Worm (Caenorhabditis elegans) whole organism, L4 larva: ENCODE results near the gene twk-45.
A peak's percentile ranks its signal among the peaks of the same experiment; 100 is the strongest.

Source experiments
- F37D6.2 ChIP-seq: sonication (generic microtip); optimal IDR thresholded peaks from 2 replicates; lab custom pipeline; 2016; ENCODE audit warnings: mild to moderate bottlenecking, missing genetic modification characterization, missing compliant biosample characterization
- F44E2.7 ChIP-seq: fragments of 200-800 bp; sonication (Bioruptor generic); IDR thresholded peaks from 2 replicates; pipeline ENCODE4 v2.1.2; 2022; ENCODE audit warnings: missing genetic modification characterization, missing compliant biosample characterization
- T20F7.1 ChIP-seq: fragments of 200-800 bp; sonication (Bioruptor generic); optimal IDR thresholded peaks from 2 replicates; lab custom pipeline; 2018; ENCODE audit warnings: mild to moderate bottlenecking, missing genetic modification characterization, missing compliant biosample characterization
- T26A8.4 ChIP-seq: fragments of 200-800 bp; sonication (Bioruptor generic); IDR thresholded peaks from 2 replicates; pipeline ENCODE4 v1.3.6; 2022; ENCODE audit warnings: missing genetic modification characterization, missing compliant biosample characterization
- ceh-28 ChIP-seq: fragments of 150-350 bp; optimal IDR thresholded peaks from 2 replicates; lab custom pipeline; 2014; ENCODE audit warnings: missing biosample characterization, missing genetic modification reagents, missing genetic modification characterization
- ceh-32 ChIP-seq: sonication (generic microtip); optimal IDR thresholded peaks from 2 replicates; lab custom pipeline; 2016; ENCODE audit warnings: mild to moderate bottlenecking, missing genetic modification characterization, missing compliant biosample characterization; ENCODE audit not compliant: poor library complexity
- ceh-44 ChIP-seq: fragments of 200-800 bp; sonication (Bioruptor generic); IDR thresholded peaks from 2 replicates; pipeline ENCODE4 v1.3.6; 2022; ENCODE audit warnings: missing genetic modification reagents, missing genetic modification characterization, missing compliant biosample characterization
- daf-16 ChIP-seq, 3 experiments: sonication (generic microtip); optimal IDR thresholded peaks; 2 replicates each; lab custom pipeline; 2016 to 2017; ENCODE audit warnings: missing genetic modification characterization in 3 of 3, missing genetic modification reagents in 3 of 3, mild to moderate bottlenecking in 2 of 3, missing compliant biosample characterization in 2 of 3, missing biosample characterization in 1 of 3, moderate library complexity in 1 of 3
- dmd-8 ChIP-seq: fragments of 200-800 bp; sonication (Bioruptor generic); IDR thresholded peaks from 2 replicates; pipeline ENCODE4 v1.3.6; 2022; ENCODE audit warnings: missing genetic modification characterization, missing compliant biosample characterization
- dpl-1 ChIP-seq: fragments of 150-350 bp; optimal IDR thresholded peaks from 2 replicates; lab custom pipeline; 2014; ENCODE audit warnings: missing biosample characterization, missing genetic modification reagents, missing genetic modification characterization
- duxl-1 ChIP-seq: sonication (generic microtip); optimal IDR thresholded peaks from 2 replicates; lab custom pipeline; 2016; ENCODE audit warnings: mild to moderate bottlenecking, missing genetic modification characterization, moderate library complexity, missing compliant biosample characterization; ENCODE audit not compliant: poor library complexity
- dve-1 ChIP-seq: sonication (generic microtip); optimal IDR thresholded peaks from 2 replicates; lab custom pipeline; 2017; ENCODE audit warnings: antibody characterized with exemption, mild to moderate bottlenecking, missing genetic modification characterization, missing compliant biosample characterization; ENCODE audit not compliant: insufficient read depth
- egl-43 ChIP-seq: fragments of 200-800 bp; sonication (Bioruptor generic); IDR thresholded peaks from 2 replicates; pipeline ENCODE4 v1.3.6; 2022; ENCODE audit warnings: missing genetic modification reagents, missing genetic modification characterization, missing compliant biosample characterization
- fos-1 ChIP-seq: fragments of 150-350 bp; optimal IDR thresholded peaks from 2 replicates; lab custom pipeline; 2014; ENCODE audit warnings: missing biosample characterization, missing genetic modification characterization
- hlh-11 ChIP-seq: fragments of 200-800 bp; sonication (Bioruptor generic); optimal IDR thresholded peaks from 2 replicates; lab custom pipeline; 2018; ENCODE audit warnings: mild to moderate bottlenecking, missing genetic modification characterization, missing compliant biosample characterization
- hlh-30 ChIP-seq: sonication (generic microtip); optimal IDR thresholded peaks from 2 replicates; lab custom pipeline; 2017; ENCODE audit warnings: antibody characterized with exemption, mild to moderate bottlenecking, missing genetic modification characterization, missing compliant biosample characterization; ENCODE audit not compliant: insufficient read depth
- lin-13 ChIP-seq: fragments of 150-350 bp; optimal IDR thresholded peaks from 2 replicates; lab custom pipeline; 2014; ENCODE audit warnings: missing biosample characterization, missing genetic modification reagents, missing genetic modification characterization
- lin-38 ChIP-seq: fragments of 200-800 bp; sonication (Bioruptor generic); IDR thresholded peaks from 2 replicates; pipeline ENCODE4 v1.3.6; 2022; ENCODE audit warnings: missing genetic modification reagents, missing genetic modification characterization, missing compliant biosample characterization
- lsy-2 ChIP-seq, 2 experiments: fragments of 150-350 bp in 1 of 2; sonication (generic microtip) in 1 of 2; optimal IDR thresholded peaks; 2 replicates each; lab custom pipeline; 2014 to 2017; ENCODE audit warnings: missing biosample characterization in 2 of 2, missing genetic modification characterization in 2 of 2
- madf-5 ChIP-seq, 2 experiments: fragments of 200-800 bp; sonication (Bioruptor generic); IDR thresholded peaks; 2 replicates each; pipeline ENCODE4 v1.3.6; 2022; ENCODE audit warnings: missing compliant biosample characterization in 2 of 2, missing genetic modification characterization in 2 of 2
- madf-9 ChIP-seq: fragments of 200-800 bp; sonication (Bioruptor generic); conservative IDR thresholded peaks from 2 replicates; pipeline ENCODE4 v1.3.6; 2022; ENCODE audit warnings: missing genetic modification reagents, missing genetic modification characterization, missing compliant biosample characterization
- mdl-1 ChIP-seq, 2 experiments: fragments of 150-350 bp in 1 of 2; sonication (generic microtip) in 1 of 2; optimal IDR thresholded peaks; 2 replicates each; lab custom pipeline; 2014 to 2017; ENCODE audit warnings: missing biosample characterization in 2 of 2, missing genetic modification characterization in 2 of 2
- mdt-29 ChIP-seq: fragments of 200-800 bp; sonication (Bioruptor generic); IDR thresholded peaks from 2 replicates; pipeline ENCODE4 v1.3.6; 2022; ENCODE audit warnings: missing genetic modification reagents, missing genetic modification characterization, missing compliant biosample characterization
- mep-1 ChIP-seq: fragments of 150-350 bp; sonication (generic microtip); optimal IDR thresholded peaks from 3 replicates; lab custom pipeline; 2014; ENCODE audit warnings: missing biosample characterization, missing genetic modification characterization
- mes-2 ChIP-seq: sonication (generic microtip); optimal IDR thresholded peaks from 2 replicates; lab custom pipeline; 2016; ENCODE audit warnings: missing genotype, mild to moderate bottlenecking, missing genetic modification characterization, missing compliant biosample characterization; ENCODE audit not compliant: poor library complexity, severe bottlenecking
- nhr-102 ChIP-seq: sonication (generic microtip); optimal IDR thresholded peaks from 2 replicates; lab custom pipeline; 2016; ENCODE audit warnings: mild to moderate bottlenecking, missing genetic modification characterization, moderate library complexity, missing compliant biosample characterization
- nhr-28 ChIP-seq: fragments of 150-350 bp; optimal IDR thresholded peaks from 2 replicates; lab custom pipeline; 2014; ENCODE audit warnings: missing biosample characterization, missing genetic modification characterization
- nhr-6 ChIP-seq: fragments of 150-350 bp; optimal IDR thresholded peaks from 2 replicates; lab custom pipeline; 2014; ENCODE audit warnings: missing biosample characterization, missing genetic modification characterization
- rbr-2 ChIP-seq: sonication (generic microtip); optimal IDR thresholded peaks from 2 replicates; lab custom pipeline; 2016; ENCODE audit warnings: missing genotype, missing genetic modification characterization, missing compliant biosample characterization
- saeg-2 ChIP-seq: fragments of 200-800 bp; sonication (Bioruptor generic); IDR thresholded peaks from 2 replicates; pipeline ENCODE4 v1.3.6; 2022; ENCODE audit warnings: missing genetic modification reagents, missing genetic modification characterization, missing compliant biosample characterization
- skn-1 ChIP-seq: fragments of 150-350 bp; optimal IDR thresholded peaks from 2 replicates; lab custom pipeline; 2014; ENCODE audit warnings: missing biosample characterization, missing genetic modification characterization
- spr-3 ChIP-seq: fragments of 200-800 bp; sonication (Bioruptor generic); optimal IDR thresholded peaks from 2 replicates; lab custom pipeline; 2018; ENCODE audit warnings: mild to moderate bottlenecking, missing genetic modification characterization, missing compliant biosample characterization
- zag-1 ChIP-seq: fragments of 150-350 bp; optimal IDR thresholded peaks from 2 replicates; lab custom pipeline; 2014; ENCODE audit warnings: missing biosample characterization, missing genetic modification characterization
- zip-11 ChIP-seq: fragments of 200-800 bp; sonication (Bioruptor generic); IDR thresholded peaks from 2 replicates; pipeline ENCODE4 v1.3.6; 2022; ENCODE audit warnings: missing genetic modification characterization, missing compliant biosample characterization
- zip-2 ChIP-seq: fragments of 150-350 bp; optimal IDR thresholded peaks from 2 replicates; lab custom pipeline; 2014; ENCODE audit warnings: missing biosample characterization, missing genetic modification characterization
- ztf-7 ChIP-seq: fragments of 150-350 bp; optimal IDR thresholded peaks from 2 replicates; lab custom pipeline; 2014; ENCODE audit warnings: missing biosample characterization, missing genetic modification characterization

Gene twk-45

DNA sequence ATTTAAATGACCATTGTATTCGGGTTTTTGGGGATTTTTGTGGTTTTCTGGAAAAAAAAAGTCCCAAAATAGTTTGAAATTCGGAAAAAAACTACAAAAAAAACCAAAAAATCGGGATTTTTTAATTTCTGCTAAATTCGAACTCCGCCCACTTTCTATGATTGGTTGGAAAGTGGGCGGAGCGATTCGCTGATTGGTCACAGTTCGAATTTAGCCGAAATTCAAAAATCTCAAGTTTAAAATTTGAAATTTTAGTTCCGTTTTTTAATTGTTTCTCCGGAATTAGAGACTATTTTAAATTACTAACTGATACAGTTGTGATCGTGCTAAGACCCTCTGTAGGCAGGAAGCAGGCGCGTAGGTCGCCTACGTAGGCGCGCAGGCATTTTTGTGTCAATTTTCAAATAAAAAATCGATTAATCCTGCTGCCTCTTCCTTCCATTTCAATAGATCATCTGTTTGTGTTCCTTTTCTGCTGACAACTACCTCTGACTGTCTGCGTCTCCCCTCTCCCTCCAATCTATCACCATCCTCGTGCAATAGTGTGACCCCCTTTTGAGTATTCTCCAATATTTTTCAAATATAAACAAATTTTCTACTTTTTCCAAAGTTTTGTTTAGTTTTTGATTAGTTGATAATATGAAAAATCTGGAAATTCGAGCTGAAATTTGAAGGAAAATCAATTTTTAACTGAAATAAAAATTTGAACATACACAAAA, 14.7 kb upstream of the twk-45 start (continued):
- TF ChIP-seq nhr-28 (tag; lab: Kevin White, UChicago), result peak; percentile 13
- no peak for TF ChIP-seq ztf-7
- TF ChIP-seq dmd-8 (GFP tag; lab: Robert Waterston, UW), result no peak
- no peak for TF ChIP-seq ceh-44 (GFP tag; lab: Robert Waterston, UW)
- no peak for TF ChIP-seq mep-1 (tag; lab: Kevin White, UChicago)

DNA sequence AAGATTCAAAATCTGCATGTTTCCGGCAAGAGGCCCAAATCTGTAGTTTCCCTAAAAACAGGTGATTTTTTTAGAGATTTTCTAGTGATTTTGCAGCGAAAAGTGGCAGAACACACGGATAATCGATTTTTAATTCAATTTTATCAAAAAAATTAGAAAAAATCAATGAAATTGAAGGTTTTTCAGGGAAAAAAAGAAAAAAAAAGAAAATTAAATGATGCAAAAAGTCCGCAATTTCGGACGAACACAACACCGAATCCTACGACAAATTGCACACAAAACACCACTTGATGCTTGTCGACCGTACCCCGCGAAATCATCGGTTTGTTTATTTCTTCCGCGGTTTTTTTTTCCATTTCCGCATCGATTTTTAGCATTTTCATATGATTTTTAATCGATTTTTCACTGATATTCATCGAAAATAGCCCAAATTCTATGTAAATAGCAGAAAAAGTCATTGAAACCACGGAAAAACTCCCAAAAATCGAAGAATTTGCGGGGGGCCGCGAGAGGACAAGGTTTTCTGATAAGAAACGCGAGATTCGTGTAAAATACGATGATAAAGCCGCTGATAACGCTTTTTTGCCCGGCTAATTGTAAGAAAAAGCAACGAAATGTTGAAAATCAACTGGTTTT, 13.3 kb upstream of the twk-45 start, which contains the start of gene tufm-1:
Gene tufm-1 (minus strand): TSS at position 51 of the 636 bp plus-strand sequence.
- TF ChIP-seq skn-1 (tag; lab: Kevin White, UChicago) (no peak), mdl-1 (tag; optimal IDR thresholded peaks at IDR 0.05; lab: Kevin White, UChicago) (peak in 1 of 2 experiments; percentile 3), egl-43 (GFP tag; lab: Robert Waterston, UW) (no peak), zip-11 (GFP tag; lab: Robert Waterston, UW) (no peak), lin-13 (GFP tag; lab: Kevin White, UChicago) (peak; percentile 29), ceh-32 (tag; lab: Kevin White, UChicago) (no peak), zag-1 (tag; lab: Kevin White, UChicago) (no peak), F44E2.7 (GFP tag; lab: Robert Waterston, UW) (no peak), mep-1 (tag; lab: Kevin White, UChicago) (peak; percentile 8), madf-5 (GFP tag; IDR thresholded peaks at IDR 0.05; lab: Robert Waterston, UW) (no peak), daf-16 (GFP tag; optimal IDR thresholded peaks at IDR 0.05; lab: Kevin White, UChicago) (no peak), daf-16 (tag; optimal IDR thresholded peaks at IDR 0.05; lab: Kevin White, UChicago) (peak; percentile 55), dve-1 (tag; lab: Kevin White, UChicago) (peak; percentile 38), zip-2 (tag; lab: Kevin White, UChicago) (no peak), mdt-29 (GFP tag; lab: Robert Waterston, UW) (no peak), fos-1 (tag; lab: Kevin White, UChicago) (no peak), rbr-2 (tag; lab: Kevin White, UChicago) (peak; percentile 31), T20F7.1 (no peak), F37D6.2 (tag; lab: Kevin White, UChicago) (no peak), dpl-1 (GFP tag; lab: Kevin White, UChicago) (peak; percentile 54), hlh-11 (peak; percentile 21), hlh-30 (tag; lab: Kevin White, UChicago) (peak; percentile 57), nhr-6 (no peak), duxl-1 (tag; lab: Kevin White, UChicago) (no peak), spr-3 (no peak), ceh-28 (tag; lab: Kevin White, UChicago) (peak; percentile 7), lsy-2 (tag; optimal IDR thresholded peaks at IDR 0.05; lab: Kevin White, UChicago) (peak in 1 of 2 experiments; percentile 97), nhr-102 (tag; lab: Kevin White, UChicago) (no peak), lin-38 (peak; percentile 75), mes-2 (tag; lab: Kevin White, UChicago) (peak; percentile 63), saeg-2 (GFP tag; lab: Robert Waterston, UW) (no peak), dmd-8 (GFP tag; lab: Robert Waterston, UW) (no peak), T26A8.4 (GFP tag; lab: Robert Waterston, UW) (no peak), madf-9 (GFP tag; lab: Robert Waterston, UW) (no peak)
